Worm (Caenorhabditis elegans) whole organism, L4/young adult: Measurements from ENCODE around the gene srd-31.

Experiments used
- W03F9.2 ChIP-seq: fragments of 150-350 bp; optimal IDR thresholded peaks from 2 replicates; lab custom pipeline; 2014; ENCODE audit warnings: missing biosample characterization, missing genetic modification characterization
- dao-5 ChIP-seq: sonication (generic microtip); optimal IDR thresholded peaks from 2 replicates; lab custom pipeline; 2016; ENCODE audit warnings: missing genotype, missing genetic modification characterization, moderate library complexity, missing compliant biosample characterization
- him-1 ChIP-seq: sonication (generic microtip); optimal IDR thresholded peaks from 2 replicates; lab custom pipeline; 2016; ENCODE audit warnings: missing genotype, missing genetic modification reagents, missing genetic modification characterization, missing compliant biosample characterization

ce11 chrV:7653567-7653966, 19.0 kb upstream of the srd-31 start, which contains the start of gene srh-200:
- TF ChIP-seq W03F9.2 (tag; lab: Kevin White, UChicago) = no peak
- TF ChIP-seq him-1 = no peak
- TF ChIP-seq dao-5 (tag; lab: Kevin White, UChicago) = no peak
